Fruit fly (Drosophila melanogaster): Measurements from ENCODE around the gene CG4455.

CG4455 gene

DNA sequence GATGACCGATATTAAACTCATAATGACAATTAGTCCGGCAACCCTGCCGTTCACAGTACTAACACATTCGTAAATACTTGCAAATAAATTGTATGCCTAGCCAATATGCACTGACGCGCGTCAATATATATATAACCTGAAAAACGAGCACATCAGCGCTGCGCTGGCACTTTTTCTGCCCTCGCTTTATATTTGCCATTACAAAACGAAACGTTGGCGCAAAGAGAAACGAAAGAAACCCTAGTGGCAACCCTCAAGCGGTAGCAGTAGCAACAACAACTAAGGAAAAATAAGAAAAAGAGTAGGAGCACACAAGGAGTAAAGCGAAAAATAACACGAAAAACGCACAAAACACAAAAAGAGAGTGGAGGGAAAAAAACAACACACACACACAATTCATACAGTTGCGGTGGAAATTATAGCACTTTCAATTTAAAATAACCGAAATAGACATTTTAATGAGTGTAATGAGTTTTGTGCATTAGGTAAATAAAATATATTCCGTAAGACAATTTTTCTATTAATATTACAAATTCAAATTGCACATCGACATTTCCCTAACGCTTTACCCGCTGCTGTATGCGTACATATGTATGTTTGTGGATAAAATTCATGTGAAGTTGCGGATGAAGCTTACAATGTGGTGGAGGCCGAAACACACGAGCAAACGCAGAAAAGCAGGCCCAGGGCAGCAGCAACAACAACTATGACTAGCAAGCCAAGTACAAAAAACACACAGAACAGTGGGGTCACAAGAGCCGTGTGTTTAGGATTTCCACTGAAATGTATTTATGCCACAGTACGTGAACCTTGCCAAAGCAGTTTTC is 1.8 kb upstream of the CG4455 start:
- TF ChIP-seq psq (optimal IDR thresholded peaks at IDR 0.05): peak; percentile 99
- no peak for TF ChIP-seq Myc (optimal IDR thresholded peaks at IDR 0.05)

DNA sequence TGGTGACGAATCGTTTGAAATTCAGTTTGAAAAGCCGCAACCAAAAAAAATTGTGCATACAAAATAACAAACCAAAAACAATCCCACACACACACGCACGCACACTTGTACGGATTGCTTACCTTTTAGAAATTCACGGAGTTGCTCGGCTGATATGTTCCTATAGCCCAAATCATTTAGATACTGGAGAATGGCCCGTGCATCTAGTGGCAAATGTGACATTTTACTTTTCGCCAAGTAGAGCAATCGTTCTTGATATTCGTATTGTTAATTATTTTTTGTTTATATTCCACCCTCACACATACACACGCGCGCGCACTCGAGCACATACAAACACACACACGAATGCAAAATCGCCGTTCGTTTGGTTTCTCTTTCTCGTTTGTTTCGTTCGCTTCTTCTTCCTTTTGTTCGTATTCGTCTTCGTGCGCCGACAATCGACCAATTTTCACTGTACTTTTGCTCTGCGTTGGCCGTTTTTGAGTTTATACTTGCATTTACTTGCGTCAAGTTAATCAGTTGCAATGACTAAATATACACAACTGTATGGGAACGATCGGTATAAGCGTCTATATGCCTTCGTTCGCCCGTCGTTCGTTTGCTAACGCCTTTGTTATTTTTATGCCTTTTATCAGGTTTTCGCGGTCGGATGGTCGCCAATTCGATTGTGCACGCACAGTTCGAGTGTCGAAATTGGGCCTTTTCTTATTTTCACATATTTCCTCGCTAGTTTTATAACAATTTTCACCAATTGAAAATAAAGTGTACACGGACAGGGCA is 739 bp upstream of the CG4455 start:
- TF ChIP-seq Sin3A (optimal IDR thresholded peaks at IDR 0.05) (no peak), psq (optimal IDR thresholded peaks at IDR 0.05) (peak; percentile 87)

DNA sequence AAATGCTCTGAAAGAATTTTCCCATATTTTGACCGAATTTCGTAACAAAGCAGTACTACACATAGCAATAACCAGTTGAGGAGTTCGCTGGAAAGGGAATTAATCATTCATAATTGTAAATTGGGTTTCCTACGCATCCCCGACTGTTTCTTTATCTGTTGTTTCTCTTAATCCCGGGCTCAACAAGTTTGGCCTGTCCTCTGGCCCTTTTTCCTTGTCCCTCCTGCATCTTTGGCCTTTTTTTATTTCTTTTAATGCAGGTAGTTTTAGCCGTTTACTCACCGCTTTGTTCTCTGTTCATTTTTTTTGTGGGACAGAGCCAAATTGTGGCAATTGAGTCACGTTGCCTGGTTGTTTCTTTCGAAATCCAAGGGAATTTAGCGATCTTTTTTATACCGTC is 1.0 kb downstream of the CG4455 start:
- TF ChIP-seq Myc (optimal IDR thresholded peaks at IDR 0.05) (no peak), ttk (optimal IDR thresholded peaks at IDR 0.05) (no peak), Sin3A (optimal IDR thresholded peaks at IDR 0.05) (no peak), psq (optimal IDR thresholded peaks at IDR 0.05) (no peak), insv (optimal IDR thresholded peaks at IDR 0.05) (no peak), h (optimal IDR thresholded peaks at IDR 0.05) (no peak)

DNA sequence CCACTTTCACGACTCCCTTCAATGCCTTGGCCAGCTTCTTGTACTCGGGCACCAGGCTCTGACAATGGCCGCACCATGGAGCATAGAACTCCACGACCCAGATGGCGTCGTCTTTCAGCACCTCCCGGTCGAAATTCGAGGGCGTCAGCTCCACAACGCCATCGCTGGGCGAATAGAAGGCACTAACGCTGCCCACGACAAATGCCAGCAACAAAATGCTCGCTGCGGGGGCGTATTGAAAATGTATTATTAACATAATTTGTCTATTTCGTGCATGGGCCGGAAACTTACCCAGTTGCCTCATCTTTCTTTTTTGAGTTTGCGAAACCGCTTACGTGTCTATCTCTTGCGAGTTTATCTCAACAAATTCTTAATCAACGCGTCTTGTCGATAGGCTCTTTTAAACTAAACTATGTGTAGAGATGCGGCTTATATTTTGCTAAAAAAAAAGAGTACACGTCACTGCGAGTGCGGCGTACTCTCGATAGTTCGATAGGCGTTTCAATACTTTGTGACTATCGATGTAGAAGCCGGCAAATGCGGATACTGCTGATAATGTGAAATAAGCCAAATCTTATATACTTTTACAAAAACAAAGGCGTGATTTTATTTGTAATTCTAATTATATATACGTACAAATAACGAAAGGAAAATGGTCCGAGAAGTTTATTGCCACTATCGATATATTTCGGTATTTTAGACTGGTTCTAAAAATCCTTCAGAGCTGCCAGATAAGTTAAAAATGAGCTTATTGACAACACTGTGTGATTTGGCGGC is 3.7 kb downstream of the CG4455 start, which contains the start of gene CaBP1:
CaBP1 (minus strand) TSS at position 487 of the 777 bp plus-strand sequence.
- no peak for TF ChIP-seq psq (optimal IDR thresholded peaks at IDR 0.05)
- TF ChIP-seq h (optimal IDR thresholded peaks at IDR 0.05): no peak
- no peak for TF ChIP-seq Myc (optimal IDR thresholded peaks at IDR 0.05)
- TF ChIP-seq insv (optimal IDR thresholded peaks at IDR 0.05): no peak

DNA sequence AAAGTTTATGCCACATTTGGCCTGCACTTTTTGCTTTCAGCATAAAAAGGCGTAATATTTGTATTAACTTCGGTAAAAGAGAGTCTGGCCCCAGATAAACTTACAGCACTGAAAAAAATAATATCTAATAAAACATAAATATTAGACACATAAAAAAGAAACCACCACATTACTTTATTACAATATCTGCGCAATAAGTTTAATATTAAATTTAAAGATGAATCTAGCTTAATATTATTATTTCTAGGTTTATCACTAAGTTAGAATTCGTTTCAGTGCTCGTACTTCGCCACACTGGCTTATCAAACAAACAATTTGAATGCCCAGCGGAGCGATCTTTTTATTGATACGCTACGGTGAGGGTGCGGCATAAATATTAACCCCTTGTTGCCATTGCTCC is 5.1 kb downstream of the CG4455 start:
- TF ChIP-seq ttk (optimal IDR thresholded peaks at IDR 0.05) (no peak), insv (optimal IDR thresholded peaks at IDR 0.05) (no peak), psq (optimal IDR thresholded peaks at IDR 0.05) (no peak), Myc (optimal IDR thresholded peaks at IDR 0.05) (no peak), h (optimal IDR thresholded peaks at IDR 0.05) (no peak), Sin3A (optimal IDR thresholded peaks at IDR 0.05) (no peak)

DNA sequence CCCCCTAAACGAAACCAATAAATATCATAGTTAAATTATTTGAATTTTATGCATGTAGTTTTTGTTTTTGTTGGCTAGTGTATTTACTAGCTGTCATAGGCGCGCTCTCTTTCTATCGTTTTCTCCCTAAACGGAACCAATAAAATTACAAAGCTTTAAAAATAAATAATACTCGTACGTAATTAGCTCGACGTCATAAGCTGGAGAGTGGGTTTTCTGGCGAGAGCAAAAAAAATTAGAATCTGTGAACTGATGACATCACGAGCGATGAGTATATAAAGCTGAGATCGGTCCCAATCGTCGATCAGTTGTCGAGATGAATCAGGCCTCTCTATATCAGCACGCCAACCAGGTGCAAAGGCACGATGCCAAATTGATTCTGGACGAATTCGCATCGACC is 12.9 kb downstream of the CG4455 start, which contains the start of gene jhamt:
jhamt (plus strand) TSS at position 301 of the 400 bp plus-strand sequence.
- no peak for TF ChIP-seq Sin3A (optimal IDR thresholded peaks at IDR 0.05)
- TF ChIP-seq h (optimal IDR thresholded peaks at IDR 0.05): no peak
- TF ChIP-seq insv (optimal IDR thresholded peaks at IDR 0.05): no peak
- no peak for TF ChIP-seq ttk (optimal IDR thresholded peaks at IDR 0.05)
- TF ChIP-seq Myc (optimal IDR thresholded peaks at IDR 0.05): no peak
- no peak for TF ChIP-seq psq (optimal IDR thresholded peaks at IDR 0.05)

DNA sequence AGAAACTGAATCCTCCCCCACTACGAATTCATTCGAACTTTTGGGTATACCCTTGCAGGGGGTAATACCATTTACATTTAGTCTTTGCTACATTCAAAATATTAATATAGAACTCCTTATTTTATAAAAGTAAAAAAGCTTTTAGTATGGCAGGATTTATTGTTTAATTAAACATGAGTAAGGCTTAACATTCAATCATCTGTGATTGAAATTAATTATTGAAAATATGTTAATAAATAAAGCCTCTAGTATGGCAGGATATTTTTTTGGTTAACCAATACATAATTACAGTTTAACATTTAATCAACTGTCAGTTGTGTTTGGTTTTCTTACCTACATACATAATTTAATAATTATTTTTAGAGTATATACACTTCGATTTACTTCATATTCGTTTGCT is 22.0 kb downstream of the CG4455 start:
- TF ChIP-seq Sin3A (optimal IDR thresholded peaks at IDR 0.05) (no peak), h (optimal IDR thresholded peaks at IDR 0.05) (no peak), insv (optimal IDR thresholded peaks at IDR 0.05) (no peak), Myc (optimal IDR thresholded peaks at IDR 0.05) (no peak), ttk (optimal IDR thresholded peaks at IDR 0.05) (no peak), psq (optimal IDR thresholded peaks at IDR 0.05) (no peak)

DNA sequence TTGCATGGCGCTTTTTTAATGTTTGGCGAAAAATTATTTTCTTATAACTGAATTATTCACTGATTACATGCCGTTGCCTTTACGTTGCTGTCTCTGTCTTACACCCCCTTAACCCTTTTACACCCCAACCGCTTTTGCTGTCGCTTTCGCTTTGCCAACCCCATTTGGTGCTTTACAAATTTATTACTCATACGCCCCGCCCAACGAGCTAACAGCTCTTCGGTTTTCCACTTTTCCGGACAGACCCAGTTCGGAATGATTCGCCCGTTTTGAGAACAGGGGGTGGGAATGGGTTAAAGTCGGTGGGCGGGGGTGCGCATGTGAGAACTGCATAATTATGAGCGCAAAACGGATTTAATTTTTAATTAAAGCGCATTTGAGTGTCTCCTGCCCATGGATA is 28.2 kb downstream of the CG4455 start:
- TF ChIP-seq insv (optimal IDR thresholded peaks at IDR 0.05) (no peak), psq (optimal IDR thresholded peaks at IDR 0.05) (no peak), Sin3A (optimal IDR thresholded peaks at IDR 0.05) (no peak), Myc (optimal IDR thresholded peaks at IDR 0.05) (no peak), ttk (optimal IDR thresholded peaks at IDR 0.05) (no peak), h (optimal IDR thresholded peaks at IDR 0.05) (no peak)

DNA sequence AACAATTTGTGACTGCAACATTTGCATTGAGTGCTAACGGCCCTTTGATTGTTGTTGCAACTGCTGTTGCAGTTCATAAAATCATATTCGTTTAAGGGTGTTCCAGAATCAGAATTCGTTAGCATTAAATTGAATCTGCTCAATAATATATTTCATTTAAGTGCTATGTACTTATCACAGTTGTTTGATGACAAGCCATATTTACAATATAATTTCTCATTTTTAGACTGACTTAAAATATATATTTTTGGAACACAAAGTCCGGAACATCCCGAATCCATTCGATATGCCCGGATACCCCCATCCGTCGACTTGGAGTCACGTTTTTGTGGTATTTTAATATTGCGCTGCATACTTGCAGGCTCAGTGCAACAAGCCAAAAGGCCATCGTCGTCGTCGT is 38.1 kb downstream of the CG4455 start:
- TF ChIP-seq ttk (optimal IDR thresholded peaks at IDR 0.05) (no peak), Sin3A (optimal IDR thresholded peaks at IDR 0.05) (no peak), h (optimal IDR thresholded peaks at IDR 0.05) (no peak)

DNA sequence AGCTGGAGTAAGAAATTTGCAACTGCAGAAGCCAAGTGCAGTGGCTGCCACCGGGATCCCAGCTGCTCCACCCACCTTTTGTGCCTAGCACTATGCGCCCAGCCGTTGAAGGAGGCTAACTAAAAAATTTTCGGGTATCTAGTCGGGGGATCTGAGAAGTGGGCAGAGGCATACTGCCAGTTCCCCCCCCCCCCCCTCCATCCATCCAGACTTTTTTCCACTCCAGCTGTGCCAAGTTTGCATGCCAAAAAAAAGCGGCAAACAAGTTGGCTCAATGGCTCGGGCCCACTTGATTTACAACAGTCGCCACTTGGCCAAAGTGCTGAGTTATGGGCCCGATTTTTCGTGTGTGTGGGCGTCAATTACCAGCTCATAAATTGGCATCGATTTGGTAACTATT is 44.8 kb downstream of the CG4455 start:
- TF ChIP-seq Sin3A (optimal IDR thresholded peaks at IDR 0.05) (no peak), h (optimal IDR thresholded peaks at IDR 0.05) (no peak), insv (optimal IDR thresholded peaks at IDR 0.05) (no peak), ttk (optimal IDR thresholded peaks at IDR 0.05) (no peak), psq (optimal IDR thresholded peaks at IDR 0.05) (no peak), Myc (optimal IDR thresholded peaks at IDR 0.05) (no peak)

DNA sequence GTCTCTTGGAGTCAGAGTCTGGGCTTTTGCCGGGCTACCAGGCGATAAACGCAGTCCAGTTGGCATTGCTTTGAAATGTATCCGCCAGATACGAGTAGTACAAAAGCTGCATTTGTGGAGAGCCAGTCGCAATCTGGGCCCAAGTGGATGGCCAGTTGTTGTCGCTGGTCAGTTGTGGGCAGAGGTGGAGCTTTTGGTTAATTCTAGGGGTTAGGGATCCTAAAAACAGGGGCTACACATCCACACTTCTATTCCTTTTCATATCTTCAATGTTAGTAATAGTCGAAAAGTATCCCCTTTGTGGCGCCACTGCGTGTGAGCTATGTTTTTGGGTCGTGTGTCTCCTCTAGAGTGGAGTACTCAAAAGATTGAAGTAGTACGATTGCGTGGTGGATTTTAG is 49.8 kb downstream of the CG4455 start:
- no peak for TF ChIP-seq Sin3A (optimal IDR thresholded peaks at IDR 0.05)
- no peak for TF ChIP-seq psq (optimal IDR thresholded peaks at IDR 0.05)
- TF ChIP-seq insv (optimal IDR thresholded peaks at IDR 0.05): no peak
- TF ChIP-seq h (optimal IDR thresholded peaks at IDR 0.05): no peak
- TF ChIP-seq ttk (optimal IDR thresholded peaks at IDR 0.05): no peak
- no peak for TF ChIP-seq Myc (optimal IDR thresholded peaks at IDR 0.05)

Data from Kc167 (cell line).